Worm (Caenorhabditis elegans): Measurements from ENCODE around the gene cbd-1.

Gene cbd-1

ce11 chrIV:11337021-11337420 lies 35.8 kb upstream of the cbd-1 start, which contains the start of gene F54E12.2 (continued):
- TF ChIP-seq zfh-2 (GFP tag; conservative IDR thresholded peaks at IDR 0.05) (no peak), C06A6.2 (GFP tag; conservative IDR thresholded peaks at IDR 0.05) (no peak), Y79H2A.3 (GFP tag; conservative IDR thresholded peaks at IDR 0.05) (peak; percentile 90), nhr-120 (GFP tag; IDR thresholded peaks at IDR 0.05) (no peak), B0261.1 (tag; optimal IDR thresholded peaks at IDR 0.05) (no peak), ceh-27 (GFP tag; optimal IDR thresholded peaks at IDR 0.05) (no peak), lin-35 (GFP tag; optimal IDR thresholded peaks at IDR 0.05) (peak in 1 of 3 experiments; percentile 75), nfya-2 (GFP tag; IDR thresholded peaks at IDR 0.05) (no peak), lag-1 (GFP tag; IDR thresholded peaks at IDR 0.05) (no peak), somi-1 (GFP tag; optimal IDR thresholded peaks at IDR 0.05) (no peak), F33H1.4 (GFP tag; IDR thresholded peaks at IDR 0.05) (peak; percentile 99), attf-3 (GFP tag; conservative IDR thresholded peaks at IDR 0.05) (0 out of 2 replicates have a peak, but pooled peaks have one; percentile 46), madf-6 (GFP tag; IDR thresholded peaks at IDR 0.05) (peak; percentile 99), cebp-1 (GFP tag; IDR thresholded peaks at IDR 0.05) (no peak), cebp-1 (tag; optimal IDR thresholded peaks at IDR 0.05) (no peak), attf-6 (GFP tag; IDR thresholded peaks at IDR 0.05) (peak; percentile 68), madf-3 (GFP tag; IDR thresholded peaks at IDR 0.05) (peak; percentile 91), pha-4 (tag; optimal IDR thresholded peaks at IDR 0.05) (no peak), ztf-26 (tag; optimal IDR thresholded peaks at IDR 0.05) (no peak), F57C9.4 (tag; optimal IDR thresholded peaks at IDR 0.05) (no peak), sdz-38 (tag; optimal IDR thresholded peaks at IDR 0.05) (no peak), let-526 (GFP tag; IDR thresholded peaks at IDR 0.05) (no peak), cebp-2 (GFP tag; IDR thresholded peaks at IDR 0.05) (no peak), dox-1 (GFP tag; IDR thresholded peaks at IDR 0.05) (peak; percentile 89), hrde-1 (tag; optimal IDR thresholded peaks at IDR 0.05; ENCODE audit: borderline replicate concordance) (no peak), unc-130 (GFP tag; optimal IDR thresholded peaks at IDR 0.05) (peak; percentile 90), lsy-27 (tag; optimal IDR thresholded peaks at IDR 0.05; ENCODE audit: borderline replicate concordance, insufficient read depth) (no peak), hmg-20 (GFP tag; IDR thresholded peaks at IDR 0.05) (no peak), snpc-3.4 (tag; optimal IDR thresholded peaks at IDR 0.05) (peak; percentile 94), ztf-25 (GFP tag; IDR thresholded peaks at IDR 0.05) (peak; percentile 83; the same call in 1 of the 2 replicates), ceh-58 (GFP tag; IDR thresholded peaks at IDR 0.05) (no peak), tlf-1 (GFP tag; optimal IDR thresholded peaks at IDR 0.05) (peak; percentile 90), fkh-3 (tag; optimal IDR thresholded peaks at IDR 0.05) (no peak), rcor-1 (GFP tag; IDR thresholded peaks at IDR 0.05) (peak; percentile 88), unc-62 (GFP tag; optimal IDR thresholded peaks at IDR 0.05) (no peak), hlh-12 (tag; optimal IDR thresholded peaks at IDR 0.05) (no peak), madf-10 (tag; optimal IDR thresholded peaks at IDR 0.05) (no peak), mes-4 (tag; optimal IDR thresholded peaks at IDR 0.05) (no peak), F10E7.11 (tag; optimal IDR thresholded peaks at IDR 0.05) (no peak), C17E4.6 (GFP tag; IDR thresholded peaks at IDR 0.05) (peak; percentile 65; the same call in 1 of the 2 replicates), K12H6.12 (tag; optimal IDR thresholded peaks at IDR 0.05) (no peak), ztf-6 (GFP tag; IDR thresholded peaks at IDR 0.05) (no peak), ets-4 (GFP tag; optimal IDR thresholded peaks at IDR 0.05) (no peak), ceh-91 (GFP tag; IDR thresholded peaks at IDR 0.05) (peak; percentile 98), Y67H2A.10 (GFP tag; conservative IDR thresholded peaks at IDR 0.05) (peak; percentile 35; the same call in 1 of the 2 replicates), F52B5.7 (tag; optimal IDR thresholded peaks at IDR 0.05) (no peak), ceh-40 (GFP tag; IDR thresholded peaks at IDR 0.05) (no peak), hmg-1.2 (GFP tag; IDR thresholded peaks at IDR 0.05) (peak; percentile 66), dpl-1 (GFP tag; optimal IDR thresholded peaks at IDR 0.05) (peak; percentile 94), K11D2.4 (GFP tag; IDR thresholded peaks at IDR 0.05) (no peak)
